Worm (Caenorhabditis elegans) whole organism, L2 larva: ENCODE data around the gene F47B10.8.

Experiments used
- aly-2 ChIP-seq: fragments of 150-350 bp; optimal IDR thresholded peaks from 2 replicates; lab custom pipeline; 2014; ENCODE audit warnings: missing biosample characterization, missing genetic modification characterization
- nhr-77 ChIP-seq: fragments of 150-350 bp; optimal IDR thresholded peaks from 2 replicates; lab custom pipeline; 2014; ENCODE audit warnings: missing biosample characterization, missing genetic modification characterization
- unc-55 ChIP-seq: fragments of 150-350 bp; sonication (generic microtip); optimal IDR thresholded peaks from 3 replicates; lab custom pipeline; 2014; ENCODE audit warnings: missing biosample characterization, missing genetic modification reagents, missing genetic modification characterization

DNA sequence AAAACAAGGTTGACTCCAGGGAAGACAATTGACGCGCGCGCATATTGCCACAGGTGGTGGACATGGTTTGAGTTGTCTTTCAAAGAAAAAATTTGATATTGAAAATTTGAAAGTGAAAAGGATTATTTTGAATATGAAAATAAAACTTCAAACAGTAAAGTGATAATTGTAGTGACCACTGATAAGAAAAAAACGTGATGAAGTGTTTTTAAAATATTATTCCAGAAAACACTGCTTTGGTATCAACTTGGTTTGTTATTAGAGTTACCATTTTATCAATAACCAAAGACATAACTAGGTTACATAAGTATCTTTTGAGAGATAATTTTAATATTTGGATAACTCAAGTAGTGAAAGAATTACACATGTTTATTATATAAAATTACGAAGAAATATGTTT lies 5.6 kb upstream of the F47B10.8 start:
- no peak for TF ChIP-seq aly-2 (tag; lab: Kevin White, UChicago)
- TF ChIP-seq unc-55 (GFP tag; lab: Kevin White, UChicago), result no peak
- TF ChIP-seq nhr-77, result no peak
